Fruit fly (Drosophila melanogaster) whole organism, prepupa: Measurements from ENCODE around the gene ND-23.

Source experiments
- CG10669 ChIP-seq: fragments of 200-800 bp; sonication (Bioruptor generic); optimal IDR thresholded peaks from 3 replicates; lab custom pipeline; 2018; ENCODE audit warnings: missing biosample characterization, mild to moderate bottlenecking, missing genetic modification characterization, moderate library complexity
- CG11762 ChIP-seq: fragments of 200-800 bp; sonication (Bioruptor generic); optimal IDR thresholded peaks from 3 replicates; lab custom pipeline; 2016; ENCODE audit warnings: missing biosample characterization, missing genetic modification characterization; ENCODE audit not compliant: insufficient read depth
- CG15336 ChIP-seq: fragments of 200-800 bp; sonication (Bioruptor generic); IDR thresholded peaks from 2 replicates; pipeline ENCODE4 v1.3.6; 2022; ENCODE audit warnings: missing biosample characterization, missing genetic modification characterization
- CG1621 ChIP-seq: fragments of 200-800 bp; sonication (Bioruptor generic); optimal IDR thresholded peaks from 3 replicates; lab custom pipeline; 2018; ENCODE audit warnings: missing biosample characterization, mild to moderate bottlenecking, missing genetic modification characterization
- CG16779 ChIP-seq: fragments of 200-800 bp; sonication (Bioruptor generic); optimal IDR thresholded peaks from 3 replicates; lab custom pipeline; 2017; ENCODE audit warnings: missing biosample characterization, mild to moderate bottlenecking, missing genetic modification characterization
- CG32006 ChIP-seq: fragments of 200-800 bp; sonication (Bioruptor generic); optimal IDR thresholded peaks from 3 replicates; lab custom pipeline; 2017; ENCODE audit warnings: missing biosample characterization, mild to moderate bottlenecking, missing genetic modification characterization
- CG6163 ChIP-seq: fragments of 200-800 bp; sonication (Bioruptor generic); IDR thresholded peaks from 3 replicates; pipeline ENCODE4 v1.3.6; 2022; ENCODE audit warnings: missing biosample characterization, missing genetic modification characterization
- CG6792 ChIP-seq: fragments of 200-800 bp; sonication (Bioruptor generic); optimal IDR thresholded peaks from 3 replicates; lab custom pipeline; 2016; ENCODE audit warnings: missing biosample characterization, missing genetic modification characterization
- CG6854 ChIP-seq: fragments of 200-800 bp; sonication (Bioruptor generic); optimal IDR thresholded peaks from 2 replicates; lab custom pipeline; 2017; ENCODE audit warnings: missing biosample characterization, mild to moderate bottlenecking, missing genetic modification characterization
- CG7368 ChIP-seq: fragments of 200-800 bp; sonication (Bioruptor generic); optimal IDR thresholded peaks from 3 replicates; lab custom pipeline; 2016; ENCODE audit warnings: missing biosample characterization, missing genetic modification characterization
- CG8632 ChIP-seq: fragments of 200-800 bp; sonication (Bioruptor generic); optimal IDR thresholded peaks from 3 replicates; lab custom pipeline; 2016; ENCODE audit warnings: missing biosample characterization, missing genetic modification characterization
- Eip75B ChIP-seq: fragments of 200-800 bp; sonication (Bioruptor generic); optimal IDR thresholded peaks from 3 replicates; lab custom pipeline; 2016; ENCODE audit warnings: missing biosample characterization, missing genetic modification characterization
- Eip78C ChIP-seq: fragments of 200-800 bp; sonication (Bioruptor generic); peaks from one replicate; lab custom pipeline; 2016; ENCODE audit warnings: missing biosample characterization, missing genetic modification characterization
- Eip93F ChIP-seq: fragments of 200-800 bp; sonication (Bioruptor generic); optimal IDR thresholded peaks from 2 replicates; lab custom pipeline; 2016; ENCODE audit warnings: missing biosample characterization, mild to moderate bottlenecking, missing genetic modification characterization
- Ets96B ChIP-seq: fragments of 200-800 bp; optimal IDR thresholded peaks from 2 replicates; lab custom pipeline; 2019; ENCODE audit warnings: missing biosample characterization, mild to moderate bottlenecking, missing genetic modification characterization, moderate library complexity
- Gug ChIP-seq: fragments of 200-800 bp; sonication (Bioruptor generic); IDR thresholded peaks from 2 replicates; pipeline ENCODE4 v1.3.6; 2022; ENCODE audit warnings: missing biosample characterization, missing genetic modification characterization
- Hr39 ChIP-seq: fragments of 200-800 bp; sonication (Bioruptor generic); optimal IDR thresholded peaks from 2 replicates; lab custom pipeline; 2016; ENCODE audit warnings: missing biosample characterization, missing genetic modification characterization
- Hr4 ChIP-seq: fragments of 200-800 bp; sonication (Bioruptor generic); optimal IDR thresholded peaks from 3 replicates; lab custom pipeline; 2016; ENCODE audit warnings: missing biosample characterization, missing genetic modification characterization
- Smox ChIP-seq: fragments of 200-800 bp; sonication (Bioruptor generic); optimal IDR thresholded peaks from 3 replicates; lab custom pipeline; 2016; ENCODE audit warnings: missing biosample characterization, missing genetic modification characterization
- Sox14 ChIP-seq: fragments of 200-800 bp; sonication (Bioruptor generic); optimal IDR thresholded peaks from 3 replicates; lab custom pipeline; 2016; ENCODE audit warnings: missing biosample characterization, missing genetic modification characterization
- achi ChIP-seq: fragments of 200-800 bp; sonication (Bioruptor generic); optimal IDR thresholded peaks from 3 replicates; lab custom pipeline; 2016; ENCODE audit warnings: missing biosample characterization, missing genetic modification characterization
- acj6 ChIP-seq: fragments of 200-800 bp; sonication (Bioruptor generic); optimal IDR thresholded peaks from 3 replicates; lab custom pipeline; 2016; ENCODE audit warnings: missing biosample characterization, missing genetic modification characterization
- dsx ChIP-seq: fragments of 200-800 bp; optimal IDR thresholded peaks from 3 replicates; lab custom pipeline; 2019; ENCODE audit warnings: missing biosample characterization, mild to moderate bottlenecking, missing genetic modification characterization, moderate library complexity; ENCODE audit not compliant: poor library complexity, severe bottlenecking
- esn ChIP-seq: fragments of 200-800 bp; sonication (Bioruptor generic); optimal IDR thresholded peaks from 2 replicates; lab custom pipeline; 2016; ENCODE audit warnings: missing biosample characterization, mild to moderate bottlenecking, missing genetic modification characterization, moderate library complexity
- fd85E ChIP-seq: fragments of 200-800 bp; sonication (Bioruptor generic); optimal IDR thresholded peaks from 3 replicates; lab custom pipeline; 2016; ENCODE audit warnings: missing biosample characterization, missing genetic modification characterization
- fkh ChIP-seq: fragments of 200-800 bp; sonication (Bioruptor generic); optimal IDR thresholded peaks from 3 replicates; lab custom pipeline; 2017; ENCODE audit warnings: missing biosample characterization, mild to moderate bottlenecking, missing genetic modification characterization, moderate library complexity
- net ChIP-seq: fragments of 200-800 bp; sonication (Bioruptor generic); optimal IDR thresholded peaks from 3 replicates; lab custom pipeline; 2016; ENCODE audit warnings: missing biosample characterization, missing genetic modification characterization
- salr ChIP-seq, 2 experiments: fragments of 200-800 bp; sonication (Bioruptor generic); optimal IDR thresholded peaks; 3 replicates each; lab custom pipeline; 2016 to 2018; ENCODE audit warnings: missing biosample characterization in 2 of 2, missing genetic modification characterization in 2 of 2, mild to moderate bottlenecking in 1 of 2
- spab ChIP-seq: fragments of 200-800 bp; sonication (Bioruptor generic); optimal IDR thresholded peaks from 2 replicates; lab custom pipeline; 2017; ENCODE audit warnings: missing biosample characterization, mild to moderate bottlenecking, missing genetic modification characterization, missing genetic modification reagents
- ss ChIP-seq, 2 experiments: fragments of 200-800 bp; sonication (Bioruptor generic); optimal IDR thresholded peaks; 2 replicates in 1 of 2; 3 replicates in 1 of 2; lab custom pipeline; 2017 to 2018; ENCODE audit warnings: mild to moderate bottlenecking in 2 of 2, missing biosample characterization in 2 of 2, missing genetic modification characterization in 2 of 2, moderate library complexity in 1 of 2
- svp ChIP-seq: fragments of 200-800 bp; sonication (Bioruptor generic); peaks from one replicate; lab custom pipeline; 2016; ENCODE audit warnings: missing biosample characterization, missing genetic modification characterization
- topi ChIP-seq: fragments of 200-800 bp; sonication (Bioruptor generic); optimal IDR thresholded peaks from 3 replicates; lab custom pipeline; 2016; ENCODE audit warnings: missing biosample characterization, missing genetic modification characterization
- vri ChIP-seq: fragments of 200-800 bp; sonication (Bioruptor generic); optimal IDR thresholded peaks from 3 replicates; lab custom pipeline; 2016; ENCODE audit warnings: missing biosample characterization, mild to moderate bottlenecking, missing genetic modification characterization

ND-23 gene

dm6 chr3R:15872829-15873440, 36.0 kb upstream of the ND-23 start:
- no peak for TF ChIP-seq vri (GFP tag; lab: Kevin White, UChicago)
- TF ChIP-seq Sox14: no peak
- no peak for TF ChIP-seq achi
- TF ChIP-seq topi: no peak
- TF ChIP-seq CG16779 (tag; lab: Kevin White, UChicago): no peak
- no peak for TF ChIP-seq Eip78C (GFP tag; lab: Kevin White, UChicago)
- TF ChIP-seq Smox (GFP tag; lab: Kevin White, UChicago): no peak
- no peak for TF ChIP-seq Eip75B
- TF ChIP-seq CG11762 (GFP tag; lab: Kevin White, UChicago): no peak
- no peak for TF ChIP-seq ss (GFP tag; optimal IDR thresholded peaks at IDR 0.05; lab: Kevin White, UChicago)
- TF ChIP-seq CG15336 (GFP tag; lab: Robert Waterston, UW): no peak
- TF ChIP-seq CG6792 (GFP tag; lab: Kevin White, UChicago): no peak
- TF ChIP-seq CG1621 (tag; lab: Kevin White, UChicago): no peak
- no peak for TF ChIP-seq CG6854 (GFP tag; lab: Kevin White, UChicago)
- no peak for TF ChIP-seq Hr39 (GFP tag; lab: Kevin White, UChicago)

- no peak for TF ChIP-seq net (GFP tag; lab: Kevin White, UChicago)
- no peak for TF ChIP-seq acj6
- TF ChIP-seq Eip93F (GFP tag; lab: Kevin White, UChicago): no peak
- TF ChIP-seq CG32006 (GFP tag; lab: Kevin White, UChicago): no peak
- TF ChIP-seq Ets96B: no peak
- TF ChIP-seq Hr4 (GFP tag; lab: Kevin White, UChicago): no peak
Measured at dm6 chr3R:15859896-15860295, 23.0 kb upstream of the ND-23 start, which contains the start of gene CG9632. CG9632 (plus strand) TSS chr3R:15860196.

- TF ChIP-seq CG15336 (GFP tag; lab: Robert Waterston, UW) (no peak), spab (GFP tag; lab: Kevin White, UChicago) (no peak), CG6854 (GFP tag; lab: Kevin White, UChicago) (no peak), svp (GFP tag; lab: Kevin White, UChicago) (peak; percentile 95), CG16779 (tag; lab: Kevin White, UChicago) (no peak)
Measured at dm6 chr3R:15857189-15857767, 20.4 kb upstream of the ND-23 start, which contains the start of gene Hmt-1. Hmt-1 (minus strand) TSS chr3R:15857470.

dm6 chr3R:15853347-15853746, 16.4 kb upstream of the ND-23 start, which contains the start of gene cv-d:
cv-d (minus strand) TSS chr3R:15853581.
- TF ChIP-seq CG10669 (GFP tag; lab: Kevin White, UChicago): no peak
- TF ChIP-seq salr (GFP tag; optimal IDR thresholded peaks at IDR 0.05; lab: Kevin White, UChicago): no peak
- TF ChIP-seq Hr39 (GFP tag; lab: Kevin White, UChicago): no peak
- no peak for TF ChIP-seq dsx (GFP tag; lab: Kevin White, UChicago)
- no peak for TF ChIP-seq CG6163 (GFP tag; lab: Robert Waterston, UW)
- TF ChIP-seq svp (GFP tag; lab: Kevin White, UChicago): peak; percentile 88
- TF ChIP-seq vri (GFP tag; lab: Kevin White, UChicago): peak; percentile 4
- TF ChIP-seq, all 60 proteins: peak for 2

- TF ChIP-seq esn (GFP tag; lab: Kevin White, UChicago): no peak
- peak; percentile 51 for TF ChIP-seq vri (GFP tag; lab: Kevin White, UChicago)
- no peak for TF ChIP-seq Smox (GFP tag; lab: Kevin White, UChicago)
- TF ChIP-seq svp (GFP tag; lab: Kevin White, UChicago): peak; percentile 97
- TF ChIP-seq, all 60 proteins: peak for 2
Measured at dm6 chr3R:15851912-15852311, 15.0 kb upstream of the ND-23 start.

dm6 chr3R:15846234-15846633, 9.3 kb upstream of the ND-23 start, which contains the start of gene CG4546:
CG4546 (plus strand) TSS chr3R:15846534.
- no peak for TF ChIP-seq CG7368 (GFP tag; lab: Kevin White, UChicago)
- no peak for TF ChIP-seq esn (GFP tag; lab: Kevin White, UChicago)
- TF ChIP-seq CG6792 (GFP tag; lab: Kevin White, UChicago): no peak
- TF ChIP-seq dsx (GFP tag; lab: Kevin White, UChicago): no peak
- no peak for TF ChIP-seq CG8632 (GFP tag; lab: Kevin White, UChicago)
- no peak for TF ChIP-seq salr (GFP tag; optimal IDR thresholded peaks at IDR 0.05; lab: Kevin White, UChicago)
- TF ChIP-seq Ets96B: no peak
- no peak for TF ChIP-seq Gug
- no peak for TF ChIP-seq fkh (GFP tag; lab: Kevin White, UChicago)
- no peak for TF ChIP-seq CG10669 (GFP tag; lab: Kevin White, UChicago)
- TF ChIP-seq fd85E (GFP tag; lab: Kevin White, UChicago): no peak
- TF ChIP-seq CG6163 (GFP tag; lab: Robert Waterston, UW): no peak
